Worm (Caenorhabditis elegans) whole organism, L2 larva: Measurements from ENCODE around the gene R02D5.9.
A peak's percentile ranks its signal among the peaks of the same experiment; 100 is the strongest.

Source experiments
- C34F6.9 ChIP-seq: fragments of 150-350 bp; optimal IDR thresholded peaks from 2 replicates; lab custom pipeline; 2014; ENCODE audit warnings: missing biosample characterization, missing genetic modification characterization
- F13H6.1 ChIP-seq: sonication (generic microtip); optimal IDR thresholded peaks from 2 replicates; lab custom pipeline; 2016; ENCODE audit warnings: missing genetic modification characterization, missing compliant biosample characterization
- R02D3.7 ChIP-seq: fragments of 150-350 bp; optimal IDR thresholded peaks from 2 replicates; lab custom pipeline; 2014; ENCODE audit warnings: missing biosample characterization, missing genetic modification characterization
- ZK546.5 ChIP-seq: sonication (generic microtip); optimal IDR thresholded peaks from 2 replicates; lab custom pipeline; 2017; ENCODE audit warnings: missing biosample characterization, missing genetic modification characterization
- blmp-1 ChIP-seq: sonication (generic microtip); optimal IDR thresholded peaks from 2 replicates; lab custom pipeline; 2017; ENCODE audit warnings: missing genetic modification characterization, mild to moderate bottlenecking, missing compliant biosample characterization, antibody characterized with exemption, moderate library complexity; ENCODE audit not compliant: insufficient read depth
- ceh-16 ChIP-seq: fragments of 150-350 bp; optimal IDR thresholded peaks from 2 replicates; lab custom pipeline; 2014; ENCODE audit warnings: missing biosample characterization, missing genetic modification characterization
- dmd-4 ChIP-seq: sonication (generic microtip); optimal IDR thresholded peaks from 2 replicates; lab custom pipeline; 2017; ENCODE audit warnings: missing biosample characterization, missing genetic modification characterization
- elt-3 ChIP-seq: sonication (generic microtip); optimal IDR thresholded peaks from 2 replicates; lab custom pipeline; 2017; ENCODE audit warnings: missing biosample characterization, missing genetic modification characterization
- fos-1 ChIP-seq: fragments of 150-350 bp; optimal IDR thresholded peaks from 2 replicates; lab custom pipeline; 2014; ENCODE audit warnings: missing biosample characterization, missing genetic modification characterization
- gmeb-1 ChIP-seq: fragments of 150-350 bp; optimal IDR thresholded peaks from 2 replicates; lab custom pipeline; 2014; ENCODE audit warnings: missing biosample characterization, missing genetic modification characterization
- lsy-2 ChIP-seq, 2 experiments: fragments of 150-350 bp in 1 of 2; sonication (generic microtip) in 1 of 2; optimal IDR thresholded peaks; 2 replicates each; lab custom pipeline; 2014 to 2017; ENCODE audit warnings: missing biosample characterization in 2 of 2, missing genetic modification characterization in 2 of 2
- mab-5 ChIP-seq: fragments of 150-350 bp; optimal IDR thresholded peaks from 2 replicates; lab custom pipeline; 2014; ENCODE audit warnings: missing biosample characterization, missing genetic modification characterization
- mbf-1 ChIP-seq: sonication (generic microtip); optimal IDR thresholded peaks from 2 replicates; lab custom pipeline; 2017; ENCODE audit warnings: missing biosample characterization, missing genetic modification characterization
- mdl-1 ChIP-seq, 2 experiments: fragments of 150-350 bp in 1 of 2; sonication (generic microtip) in 1 of 2; optimal IDR thresholded peaks; 2 replicates each; lab custom pipeline; 2017; ENCODE audit warnings: missing biosample characterization in 2 of 2, missing genetic modification characterization in 2 of 2
- nhr-12 ChIP-seq: fragments of 150-350 bp; optimal IDR thresholded peaks from 2 replicates; lab custom pipeline; 2014; ENCODE audit warnings: missing biosample characterization, missing genetic modification characterization
- nhr-129 ChIP-seq: fragments of 150-350 bp; optimal IDR thresholded peaks from 2 replicates; lab custom pipeline; 2014; ENCODE audit warnings: missing biosample characterization, missing genetic modification characterization
- nhr-21 ChIP-seq: fragments of 150-350 bp; optimal IDR thresholded peaks from 2 replicates; lab custom pipeline; 2014; ENCODE audit warnings: missing biosample characterization, missing genetic modification characterization
- nhr-23 ChIP-seq: fragments of 150-350 bp; optimal IDR thresholded peaks from 2 replicates; lab custom pipeline; 2014; ENCODE audit warnings: missing biosample characterization, missing genetic modification reagents, missing genetic modification characterization
- nhr-237 ChIP-seq: fragments of 150-350 bp; optimal IDR thresholded peaks from 2 replicates; lab custom pipeline; 2014; ENCODE audit warnings: missing biosample characterization, missing genetic modification characterization
- nhr-6 ChIP-seq: fragments of 150-350 bp; optimal IDR thresholded peaks from 2 replicates; lab custom pipeline; 2014; ENCODE audit warnings: missing biosample characterization, missing genetic modification characterization
- peb-1 ChIP-seq: fragments of 150-350 bp; optimal IDR thresholded peaks from 2 replicates; lab custom pipeline; 2014; ENCODE audit warnings: missing biosample characterization, missing genetic modification characterization
- sem-4 ChIP-seq: fragments of 150-350 bp; optimal IDR thresholded peaks from 2 replicates; lab custom pipeline; 2014; ENCODE audit warnings: missing biosample characterization, missing genetic modification reagents, missing genetic modification characterization
- skn-1 ChIP-seq: sonication (generic microtip); optimal IDR thresholded peaks from 2 replicates; lab custom pipeline; 2017; ENCODE audit warnings: missing biosample characterization, missing genetic modification characterization
- sma-3 ChIP-seq: sonication (generic microtip); optimal IDR thresholded peaks from 2 replicates; lab custom pipeline; 2016; ENCODE audit warnings: missing genetic modification reagents, missing genetic modification characterization, missing compliant biosample characterization
- sma-9 ChIP-seq, 2 experiments: fragments of 150-350 bp in 1 of 2; sonication (generic microtip) in 1 of 2; optimal IDR thresholded peaks; 2 replicates each; lab custom pipeline; 2014 to 2016; ENCODE audit warnings: missing genetic modification characterization in 2 of 2, mild to moderate bottlenecking in 1 of 2, missing biosample characterization in 1 of 2, missing compliant biosample characterization in 1 of 2, missing genetic modification reagents in 1 of 2, moderate library complexity in 1 of 2
- snpc-4 ChIP-seq: fragments of 150-350 bp; optimal IDR thresholded peaks from 2 replicates; lab custom pipeline; 2014; ENCODE audit warnings: missing biosample characterization, missing genetic modification characterization
- unc-39 ChIP-seq: fragments of 150-350 bp; optimal IDR thresholded peaks from 2 replicates; lab custom pipeline; 2014; ENCODE audit warnings: missing biosample characterization, missing genetic modification characterization
- unc-55 ChIP-seq: fragments of 150-350 bp; sonication (generic microtip); optimal IDR thresholded peaks from 3 replicates; lab custom pipeline; 2014; ENCODE audit warnings: missing biosample characterization, missing genetic modification reagents, missing genetic modification characterization
- unc-62 ChIP-seq: fragments of 150-350 bp; optimal IDR thresholded peaks from 2 replicates; lab custom pipeline; 2014; ENCODE audit warnings: missing biosample characterization, missing genetic modification reagents, missing genetic modification characterization
- ztf-1 ChIP-seq: fragments of 200-800 bp; sonication (Bioruptor generic); conservative IDR thresholded peaks from 2 replicates; pipeline ENCODE4 v1.3.6; 2022; ENCODE audit warnings: missing genetic modification characterization, missing compliant biosample characterization
- ztf-4 ChIP-seq: fragments of 150-350 bp; optimal IDR thresholded peaks from 2 replicates; lab custom pipeline; 2014; ENCODE audit warnings: missing biosample characterization, missing genetic modification characterization

The R02D5.9 gene

ce11 chrV:14484582-14484981 is 26.3 kb downstream of the R02D5.9 start, which contains the start of gene R02D5.4:
R02D5.4 (minus strand) TSS chrV:14484682.
- TF ChIP-seq peb-1 (tag; lab: Kevin White, UChicago) (no peak), nhr-21 (tag; lab: Kevin White, UChicago) (no peak), sem-4 (tag; lab: Kevin White, UChicago) (no peak), unc-62 (GFP tag; lab: Kevin White, UChicago) (no peak), R02D3.7 (tag; lab: Kevin White, UChicago) (no peak), nhr-12 (tag; lab: Kevin White, UChicago) (no peak), C34F6.9 (tag; lab: Kevin White, UChicago) (no peak), gmeb-1 (tag; lab: Kevin White, UChicago) (no peak), nhr-237 (tag; lab: Kevin White, UChicago) (no peak), lsy-2 (tag; optimal IDR thresholded peaks at IDR 0.05; lab: Kevin White, UChicago) (no peak), unc-55 (GFP tag; lab: Kevin White, UChicago) (no peak), F13H6.1 (no peak), ztf-1 (no peak), snpc-4 (tag; lab: Kevin White, UChicago) (no peak), nhr-6 (tag; lab: Kevin White, UChicago) (no peak), blmp-1 (no peak), fos-1 (tag; lab: Kevin White, UChicago) (no peak), sma-9 (GFP tag; optimal IDR thresholded peaks at IDR 0.05; lab: Kevin White, UChicago) (no peak), sma-9 (tag; optimal IDR thresholded peaks at IDR 0.05; lab: Kevin White, UChicago) (no peak), nhr-23 (tag; lab: Kevin White, UChicago) (no peak), ceh-16 (tag; lab: Kevin White, UChicago) (no peak)

DNA sequence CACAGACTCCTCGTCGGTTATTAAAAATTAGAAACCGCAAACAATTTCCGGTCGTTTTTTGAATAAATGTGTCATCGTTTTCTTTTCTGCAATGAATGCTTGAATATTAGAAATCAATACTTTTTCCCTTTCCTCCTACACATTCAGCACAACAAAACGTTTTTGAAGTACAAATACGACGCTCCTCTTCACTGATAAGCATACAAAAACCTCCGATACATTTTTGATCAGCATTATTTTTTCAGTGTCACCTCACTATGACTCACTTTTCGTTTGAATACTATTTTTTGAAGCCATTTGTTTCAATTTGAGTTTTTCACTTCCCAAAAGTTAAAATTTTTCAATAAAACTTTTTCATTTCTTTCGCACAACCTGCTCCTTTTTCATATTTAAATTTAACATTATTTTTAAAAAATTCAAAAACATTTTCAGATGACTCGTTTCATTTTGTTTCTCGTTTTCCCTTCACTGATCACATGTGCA is 28.2 kb downstream of the R02D5.9 start, which contains the start of gene R02D5.3:
R02D5.3 (plus strand) TSS at position 433 of the 483 bp plus-strand sequence.
- TF ChIP-seq fos-1 (tag; lab: Kevin White, UChicago): peak; percentile 96
- TF ChIP-seq nhr-129: no peak
- no peak for TF ChIP-seq mab-5
- TF ChIP-seq dmd-4 (tag; lab: Kevin White, UChicago): no peak
- TF ChIP-seq skn-1 (tag; lab: Kevin White, UChicago): peak; percentile 61
- no peak for TF ChIP-seq nhr-6 (tag; lab: Kevin White, UChicago)

- TF ChIP-seq R02D3.7 (tag; lab: Kevin White, UChicago) (no peak), nhr-12 (tag; lab: Kevin White, UChicago) (no peak), peb-1 (tag; lab: Kevin White, UChicago) (no peak), mdl-1 (tag; optimal IDR thresholded peaks at IDR 0.05; lab: Kevin White, UChicago) (no peak), elt-3 (no peak), sma-3 (GFP tag; lab: Kevin White, UChicago) (no peak), unc-62 (GFP tag; lab: Kevin White, UChicago) (no peak)
- TF ChIP-seq, all 48 proteins: peak for 0
Observed at ce11 chrV:14481987-14482386, 28.9 kb downstream of the R02D5.9 start, which contains the start of gene R02D5.10. R02D5.10 (plus strand) TSS chrV:14482287.

DNA sequence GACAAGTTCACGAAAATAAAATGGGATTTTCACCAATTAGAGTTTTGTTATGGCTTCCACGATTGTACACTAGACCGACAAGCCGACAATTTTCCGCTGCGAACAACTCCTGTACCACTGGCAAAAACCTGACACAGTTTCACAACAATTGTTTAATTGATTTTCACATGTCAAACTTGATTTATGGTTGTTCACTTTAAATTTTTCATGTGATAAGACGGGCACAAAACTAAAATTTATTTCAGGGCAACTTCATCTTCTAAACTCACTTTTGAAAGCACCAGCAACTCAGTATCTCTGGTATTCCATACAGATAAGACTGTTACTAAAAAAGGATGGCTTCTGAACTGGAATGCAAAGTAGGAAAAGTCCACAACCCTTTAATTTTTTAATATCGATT is 29.5 kb downstream of the R02D5.9 start, which contains the start of gene R02D5.7:
R02D5.7 (minus strand) TSS at position 101 of the 400 bp plus-strand sequence.
- TF ChIP-seq ZK546.5 (tag; lab: Kevin White, UChicago) (no peak), nhr-6 (tag; lab: Kevin White, UChicago) (no peak)

DNA sequence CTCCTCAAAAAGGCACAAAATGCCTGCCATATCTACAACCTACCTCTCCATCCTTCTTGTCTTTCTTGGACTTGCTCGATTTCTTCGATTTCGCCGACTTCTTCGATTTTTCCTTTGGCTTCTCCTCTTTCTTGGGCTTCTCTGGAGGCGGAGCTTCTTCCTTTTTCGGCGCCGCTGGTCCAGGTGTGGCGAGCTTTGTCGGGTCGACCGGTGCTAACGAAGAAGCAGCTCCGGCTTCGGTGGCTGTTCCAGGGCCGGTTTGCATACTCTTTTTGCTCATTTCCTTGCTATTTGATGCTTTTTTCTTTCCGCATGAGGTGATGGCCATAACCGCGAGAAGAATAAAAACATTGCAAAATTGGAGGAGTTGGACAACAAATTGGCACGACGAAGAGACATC is 30.4 kb downstream of the R02D5.9 start:
- no peak for TF ChIP-seq mbf-1 (tag; lab: Kevin White, UChicago)
- no peak for TF ChIP-seq ztf-4 (tag; lab: Kevin White, UChicago)
- TF ChIP-seq F13H6.1: no peak
- no peak for TF ChIP-seq sma-3 (GFP tag; lab: Kevin White, UChicago)
- TF ChIP-seq ceh-16 (tag; lab: Kevin White, UChicago): no peak
- no peak for TF ChIP-seq lsy-2 (tag; optimal IDR thresholded peaks at IDR 0.05; lab: Kevin White, UChicago)
- no peak for TF ChIP-seq gmeb-1 (tag; lab: Kevin White, UChicago)
- TF ChIP-seq blmp-1: no peak
- TF ChIP-seq unc-62 (GFP tag; lab: Kevin White, UChicago): no peak
- TF ChIP-seq unc-39 (tag; lab: Kevin White, UChicago): no peak
- no peak for TF ChIP-seq ztf-1
- TF ChIP-seq, all 48 proteins: peak for 0
